Worm (Caenorhabditis elegans) whole organism, midembryonic: ENCODE results near the gene F37A4.4.

Experiments used
- T22C8.4 ChIP-seq: fragments of 200-800 bp; sonication (Bioruptor generic); IDR thresholded peaks from 2 replicates; pipeline ENCODE4 v1.3.6; 2022; ENCODE audit warnings: missing genetic modification characterization, missing compliant biosample characterization
- flt-1 ChIP-seq: fragments of 200-800 bp; sonication (Bioruptor generic); IDR thresholded peaks from 2 replicates; pipeline ENCODE4 v1.3.6; 2022; ENCODE audit warnings: missing genetic modification characterization, missing compliant biosample characterization
- med-1 ChIP-seq: sonication (generic microtip); optimal IDR thresholded peaks from 2 replicates; lab custom pipeline; 2017; ENCODE audit warnings: missing genetic modification characterization, mild to moderate bottlenecking, missing compliant biosample characterization, antibody characterized with exemption, missing genetic modification reagents; ENCODE audit not compliant: insufficient read depth

DNA sequence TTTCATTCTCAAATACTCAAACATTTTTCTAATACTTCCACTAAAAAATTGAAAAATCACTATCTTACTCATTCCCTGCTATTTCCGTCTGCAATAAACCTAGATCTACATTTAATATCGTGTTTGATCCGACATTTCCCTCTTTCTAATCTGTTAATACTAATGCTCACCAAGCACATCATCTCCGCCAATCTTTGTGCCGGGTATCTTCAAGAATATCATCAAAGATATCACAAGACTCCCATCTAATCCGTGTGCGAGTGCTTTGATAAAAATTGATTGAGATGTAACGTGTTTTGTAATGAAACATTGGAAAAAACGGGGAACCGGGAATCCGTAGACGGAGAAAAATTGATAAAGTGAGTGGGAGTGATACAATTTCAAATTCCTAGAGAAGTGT, 34.0 kb upstream of the F37A4.4 start:
- TF ChIP-seq med-1 (GFP tag; lab: Kevin White, UChicago) (no peak), T22C8.4 (GFP tag; lab: Robert Waterston, UW) (no peak), flt-1 (GFP tag; lab: Robert Waterston, UW) (no peak)
